Fruit fly (Drosophila melanogaster): Measurements from ENCODE around the gene CG14683.

dm6 chr3R:10700638-10701037 lies 4.2 kb downstream of the CG14683 start:
- TF ChIP-seq CG8478 (optimal IDR thresholded peaks at IDR 0.05) (no peak), CTCF (optimal IDR thresholded peaks at IDR 0.05) (no peak)
